Worm (Caenorhabditis elegans): ENCODE results near the gene C01G6.9.

The C01G6.9 gene

ce11 chrII:9322870-9323349 lies 27.3 kb upstream of the C01G6.9 start, which contains the start of gene rab-39 (continued):
- TF ChIP-seq hlh-17 (GFP tag; optimal IDR thresholded peaks at IDR 0.05; ENCODE audit: borderline replicate concordance) (no peak), dsc-1 (tag; optimal IDR thresholded peaks at IDR 0.05) (peak; percentile 33), unc-62 (GFP tag; optimal IDR thresholded peaks at IDR 0.05) (no peak), sup-37 (GFP tag; optimal IDR thresholded peaks at IDR 0.05) (no peak), tlp-1 (tag; optimal IDR thresholded peaks at IDR 0.05) (no peak), F16B12.6 (tag; optimal IDR thresholded peaks at IDR 0.05) (no peak), nhr-11 (tag; optimal IDR thresholded peaks at IDR 0.05) (no peak), tbx-2 (tag; optimal IDR thresholded peaks at IDR 0.05) (no peak), vab-15 (tag; optimal IDR thresholded peaks at IDR 0.05) (no peak)

ce11 chrII:9319058-9319915 lies 23.7 kb upstream of the C01G6.9 start, which contains the start of the genes csa-1 and wdfy-2:
TSS of gene csa-1 (minus strand) at chrII:9319726.
TSS of gene wdfy-2 (plus strand) at chrII:9319865.
- peak; percentile 32 to 79 for TF ChIP-seq lin-35 (GFP tag; optimal IDR thresholded peaks at IDR 0.05)
- peak; percentile 12 to 75 (median 63) for TF ChIP-seq dpl-1 (GFP tag; optimal IDR thresholded peaks at IDR 0.05)
- peak; percentile 74 for TF ChIP-seq nhr-85 (tag)
- TF ChIP-seq blmp-1 (tag; optimal IDR thresholded peaks at IDR 0.05), result no peak
- TF ChIP-seq mep-1 (tag; optimal IDR thresholded peaks at IDR 0.05), result peak; percentile 38
- peak in 1 of 2 experiments; percentile 7 for TF ChIP-seq lsy-2 (tag; optimal IDR thresholded peaks at IDR 0.05)
- no peak for TF ChIP-seq nhr-71 (tag; optimal IDR thresholded peaks at IDR 0.05)
- TF ChIP-seq efl-1 (optimal IDR thresholded peaks at IDR 0.05), result peak in 1 of 2 experiments; percentile 67
- TF ChIP-seq efl-1 (GFP tag; optimal IDR thresholded peaks at IDR 0.05 in 1 of 2), result peak; percentile 72 to 97
- TF ChIP-seq lin-14 (GFP tag; optimal IDR thresholded peaks at IDR 0.05), result peak; percentile 5
- peak; percentile 15 for TF ChIP-seq rnt-1 (tag; optimal IDR thresholded peaks at IDR 0.05)
- no peak for TF ChIP-seq ztf-4 (tag; optimal IDR thresholded peaks at IDR 0.05)

ce11 chrII:9316801-9317200 lies 21.2 kb upstream of the C01G6.9 start:
- no peak for TF ChIP-seq ces-1 (GFP tag; optimal IDR thresholded peaks at IDR 0.05)
- no peak for TF ChIP-seq ceh-88 (GFP tag; IDR thresholded peaks at IDR 0.05)
- TF ChIP-seq ztf-11 (tag; optimal IDR thresholded peaks at IDR 0.05), result no peak
- no peak for TF ChIP-seq pag-3 (tag; optimal IDR thresholded peaks at IDR 0.05; ENCODE audit: borderline replicate concordance, insufficient read depth)
- TF ChIP-seq lin-13 (GFP tag; optimal IDR thresholded peaks at IDR 0.05), result no peak
- no peak for TF ChIP-seq pqm-1 (tag; optimal IDR thresholded peaks at IDR 0.05)
- no peak for TF ChIP-seq nhr-237 (tag; optimal IDR thresholded peaks at IDR 0.05)
- no peak for TF ChIP-seq nhr-47 (tag; optimal IDR thresholded peaks at IDR 0.05)
- no peak for TF ChIP-seq unc-30 (tag; optimal IDR thresholded peaks at IDR 0.05)

- no peak for TF ChIP-seq nhr-20 (tag; optimal IDR thresholded peaks at IDR 0.05)
- TF ChIP-seq pag-3 (tag; optimal IDR thresholded peaks at IDR 0.05; ENCODE audit: borderline replicate concordance, insufficient read depth), result no peak
- TF ChIP-seq ces-1 (GFP tag; optimal IDR thresholded peaks at IDR 0.05), result no peak
- no peak for TF ChIP-seq swsn-7 (tag; optimal IDR thresholded peaks at IDR 0.05)
- no peak for TF ChIP-seq unc-30 (tag; optimal IDR thresholded peaks at IDR 0.05)
- peak; percentile 49 for TF ChIP-seq rnt-1 (tag; optimal IDR thresholded peaks at IDR 0.05)
- no peak for TF ChIP-seq zag-1 (tag; optimal IDR thresholded peaks at IDR 0.05)
- TF ChIP-seq nhr-47 (tag; optimal IDR thresholded peaks at IDR 0.05), result no peak
- TF ChIP-seq Y116A8C.19 (tag; optimal IDR thresholded peaks at IDR 0.05; ENCODE audit: borderline replicate concordance), result no peak
- TF ChIP-seq elt-3 (tag; optimal IDR thresholded peaks at IDR 0.05), result no peak
- TF ChIP-seq lsy-2 (tag; optimal IDR thresholded peaks at IDR 0.05), result peak in 1 of 2 experiments; percentile 26
- no peak for TF ChIP-seq sox-4 (tag; optimal IDR thresholded peaks at IDR 0.05)
- TF ChIP-seq irx-1 (tag; optimal IDR thresholded peaks at IDR 0.05), result no peak
- no peak for TF ChIP-seq nhr-85 (tag)
- no peak for TF ChIP-seq ceh-82 (tag; optimal IDR thresholded peaks at IDR 0.05)
- no peak for TF ChIP-seq ama-1 (optimal IDR thresholded peaks at IDR 0.05)
- TF ChIP-seq nhr-19 (GFP tag; conservative IDR thresholded peaks at IDR 0.05), result no peak
- no peak for TF ChIP-seq blmp-1 (tag; optimal IDR thresholded peaks at IDR 0.05)
- TF ChIP-seq zip-4 (GFP tag; optimal IDR thresholded peaks at IDR 0.05), result no peak
- no peak for TF ChIP-seq grh-1 (GFP tag; IDR thresholded peaks at IDR 0.05)
- no peak for TF ChIP-seq xbp-1 (tag; optimal IDR thresholded peaks at IDR 0.05)
- no peak for TF ChIP-seq efl-1 (optimal IDR thresholded peaks at IDR 0.05)
- TF ChIP-seq efl-1 (GFP tag; optimal IDR thresholded peaks at IDR 0.05 in 1 of 2), result peak in 1 of 2 experiments; percentile 92
- no peak for TF ChIP-seq aly-2 (tag; optimal IDR thresholded peaks at IDR 0.05)
- no peak for TF ChIP-seq snpc-4 (tag; optimal IDR thresholded peaks at IDR 0.05)
- no peak for TF ChIP-seq F16B12.6 (tag; optimal IDR thresholded peaks at IDR 0.05)
- peak; percentile 77 for TF ChIP-seq lin-14 (GFP tag; optimal IDR thresholded peaks at IDR 0.05)
These were observed 20.1 kb upstream of the C01G6.9 start for ce11 chrII:9315692-9316091.

Data from whole organism, L1 larva.